Worm (Caenorhabditis elegans) whole organism, L2 larva: ENCODE measurements around the gene nep-8.

Experiments used
- ceh-16 ChIP-seq: fragments of 150-350 bp; optimal IDR thresholded peaks from 2 replicates; lab custom pipeline; 2014; ENCODE audit warnings: missing biosample characterization, missing genetic modification characterization
- elt-3 ChIP-seq: sonication (generic microtip); optimal IDR thresholded peaks from 2 replicates; lab custom pipeline; 2017; ENCODE audit warnings: missing biosample characterization, missing genetic modification characterization
- fos-1 ChIP-seq: fragments of 150-350 bp; optimal IDR thresholded peaks from 2 replicates; lab custom pipeline; 2014; ENCODE audit warnings: missing biosample characterization, missing genetic modification characterization
- lin-13 ChIP-seq: fragments of 150-350 bp; optimal IDR thresholded peaks from 2 replicates; lab custom pipeline; 2014; ENCODE audit warnings: missing biosample characterization, missing genetic modification reagents, missing genetic modification characterization
- lin-39 ChIP-seq: fragments of 150-350 bp; optimal IDR thresholded peaks from 2 replicates; lab custom pipeline; 2014; ENCODE audit warnings: missing biosample characterization, missing genetic modification reagents, missing genetic modification characterization
- lsy-2 ChIP-seq, 2 experiments: fragments of 150-350 bp in 1 of 2; sonication (generic microtip) in 1 of 2; optimal IDR thresholded peaks; 2 replicates each; lab custom pipeline; 2014 to 2017; ENCODE audit warnings: missing biosample characterization in 2 of 2, missing genetic modification characterization in 2 of 2
- mdl-1 ChIP-seq, 2 experiments: fragments of 150-350 bp in 1 of 2; sonication (generic microtip) in 1 of 2; optimal IDR thresholded peaks; 2 replicates each; lab custom pipeline; 2017; ENCODE audit warnings: missing biosample characterization in 2 of 2, missing genetic modification characterization in 2 of 2
- nhr-12 ChIP-seq: fragments of 150-350 bp; optimal IDR thresholded peaks from 2 replicates; lab custom pipeline; 2014; ENCODE audit warnings: missing biosample characterization, missing genetic modification characterization
- nhr-6 ChIP-seq: fragments of 150-350 bp; optimal IDR thresholded peaks from 2 replicates; lab custom pipeline; 2014; ENCODE audit warnings: missing biosample characterization, missing genetic modification characterization
- snpc-4 ChIP-seq: fragments of 150-350 bp; optimal IDR thresholded peaks from 2 replicates; lab custom pipeline; 2014; ENCODE audit warnings: missing biosample characterization, missing genetic modification characterization
- unc-39 ChIP-seq: fragments of 150-350 bp; optimal IDR thresholded peaks from 2 replicates; lab custom pipeline; 2014; ENCODE audit warnings: missing biosample characterization, missing genetic modification characterization
- zag-1 ChIP-seq: fragments of 150-350 bp; optimal IDR thresholded peaks from 2 replicates; lab custom pipeline; 2014; ENCODE audit warnings: missing biosample characterization, missing genetic modification characterization
- ztf-4 ChIP-seq: fragments of 150-350 bp; optimal IDR thresholded peaks from 2 replicates; lab custom pipeline; 2014; ENCODE audit warnings: missing biosample characterization, missing genetic modification characterization

- TF ChIP-seq lin-13 (GFP tag; lab: Kevin White, UChicago), result no peak
- no peak for TF ChIP-seq ceh-16 (tag; lab: Kevin White, UChicago)
- TF ChIP-seq lin-39 (tag; lab: Kevin White, UChicago), result no peak
- no peak for TF ChIP-seq unc-39
- no peak for TF ChIP-seq snpc-4 (tag; lab: Kevin White, UChicago)
- TF ChIP-seq ztf-4 (tag; lab: Kevin White, UChicago), result no peak
- TF ChIP-seq elt-3 (tag; lab: Kevin White, UChicago), result no peak
- TF ChIP-seq nhr-6 (tag; lab: Kevin White, UChicago), result no peak
- no peak for TF ChIP-seq lsy-2 (tag; optimal IDR thresholded peaks at IDR 0.05; lab: Kevin White, UChicago)
- no peak for TF ChIP-seq mdl-1 (tag; optimal IDR thresholded peaks at IDR 0.05; lab: Kevin White, UChicago)
- TF ChIP-seq nhr-12 (tag; lab: Kevin White, UChicago), result no peak
- TF ChIP-seq zag-1 (tag; lab: Kevin White, UChicago), result no peak
- no peak for TF ChIP-seq fos-1
Measured at ce11 chrII:3436412-3436811, 32.8 kb downstream of the nep-8 start, which contains the start of gene skpo-2.
